Worm (Caenorhabditis elegans): Measurements from ENCODE around the gene F11E6.4.

The F11E6.4 gene

ce11 chrIV:17473034-17473433 lies 2.9 kb upstream of the F11E6.4 start, which contains the start of gene gba-3:
gba-3 (plus strand) TSS chrIV:17473334.
- TF ChIP-seq nhr-23 (tag; optimal IDR thresholded peaks at IDR 0.05): peak; percentile 3
- no peak for TF ChIP-seq ceh-16 (tag; optimal IDR thresholded peaks at IDR 0.05)
- peak; percentile 49 for TF ChIP-seq nhr-25 (tag; optimal IDR thresholded peaks at IDR 0.05)

ce11 chrIV:17471870-17472459 lies 1.8 kb upstream of the F11E6.4 start, which contains the start of gene epic-1:
epic-1 (minus strand) TSS chrIV:17471920.
- TF ChIP-seq daf-12 (tag; optimal IDR thresholded peaks at IDR 0.05) (no peak), ceh-9 (tag; optimal IDR thresholded peaks at IDR 0.05) (no peak), nhr-25 (tag; optimal IDR thresholded peaks at IDR 0.05) (peak; percentile 81), nhr-23 (tag; optimal IDR thresholded peaks at IDR 0.05) (peak; percentile 87), egl-27 (tag; optimal IDR thresholded peaks at IDR 0.05) (peak; percentile 4), ama-1 (optimal IDR thresholded peaks at IDR 0.05) (no peak), skn-1 (tag; optimal IDR thresholded peaks at IDR 0.05) (no peak), nhr-77 (tag; optimal IDR thresholded peaks at IDR 0.05) (no peak)

- TF ChIP-seq pha-4 (tag; optimal IDR thresholded peaks at IDR 0.05): peak; percentile 51
- TF ChIP-seq snpc-4 (tag; optimal IDR thresholded peaks at IDR 0.05): peak; percentile 8
- no peak for TF ChIP-seq unc-39 (tag; optimal IDR thresholded peaks at IDR 0.05)
These were observed 2.3 kb downstream of the F11E6.4 start for ce11 chrIV:17467825-17468224.

DNA sequence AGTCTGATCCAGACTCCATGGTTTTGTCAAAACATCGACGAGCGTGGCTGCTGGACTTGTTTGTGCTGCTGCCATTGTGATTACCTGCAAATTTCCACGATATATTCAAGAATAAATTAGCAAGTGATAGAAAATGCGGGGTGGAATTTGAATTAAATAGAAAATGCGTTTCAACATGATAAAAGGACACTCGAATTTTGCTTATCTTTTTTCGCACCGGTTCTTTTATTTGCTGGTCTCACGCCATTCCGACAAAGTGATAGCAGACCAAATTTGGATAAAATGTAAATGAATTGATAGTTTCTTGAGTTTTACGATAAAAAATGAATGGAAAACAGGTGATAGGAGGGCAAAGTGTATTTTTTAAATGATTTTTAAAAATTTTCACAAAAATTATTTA lies 2.8 kb downstream of the F11E6.4 start, which contains the start of gene elo-2:
Gene elo-2 (minus strand): TSS at position 84 of the 400 bp plus-strand sequence.
- TF ChIP-seq fkh-2 (tag; optimal IDR thresholded peaks at IDR 0.05) (no peak), elt-2 (tag; optimal IDR thresholded peaks at IDR 0.05) (peak; percentile 95), lin-39 (tag; optimal IDR thresholded peaks at IDR 0.05) (no peak), mml-1 (tag; optimal IDR thresholded peaks at IDR 0.05) (no peak), ztf-11 (tag; optimal IDR thresholded peaks at IDR 0.05) (no peak), R02D3.7 (tag; optimal IDR thresholded peaks at IDR 0.05) (no peak), pqm-1 (tag; optimal IDR thresholded peaks at IDR 0.05) (peak; percentile 95), ztf-4 (tag; optimal IDR thresholded peaks at IDR 0.05) (no peak), nhr-23 (tag; optimal IDR thresholded peaks at IDR 0.05) (no peak)

ce11 chrIV:17465886-17466285 lies 4.3 kb downstream of the F11E6.4 start, which contains the start of gene F11E6.6:
F11E6.6 (minus strand) TSS chrIV:17465986.
- TF ChIP-seq pqm-1 (tag; optimal IDR thresholded peaks at IDR 0.05): peak; percentile 21
- TF ChIP-seq elt-2 (tag; optimal IDR thresholded peaks at IDR 0.05): peak; percentile 38
- peak; percentile 27 for TF ChIP-seq pha-4 (tag; optimal IDR thresholded peaks at IDR 0.05)
- no peak for TF ChIP-seq ztf-11 (tag; optimal IDR thresholded peaks at IDR 0.05)

ce11 chrIV:17463108-17463608 lies 7.0 kb downstream of the F11E6.4 start, which contains the start of gene F11E6.10:
F11E6.10 (minus strand) TSS chrIV:17463158.
- TF ChIP-seq elt-1 (tag; optimal IDR thresholded peaks at IDR 0.05) (no peak), daf-12 (tag; optimal IDR thresholded peaks at IDR 0.05) (no peak), nhr-23 (tag; optimal IDR thresholded peaks at IDR 0.05) (no peak), lsy-12 (tag; optimal IDR thresholded peaks at IDR 0.05) (no peak), elt-2 (tag; optimal IDR thresholded peaks at IDR 0.05) (no peak), ceh-9 (tag; optimal IDR thresholded peaks at IDR 0.05) (no peak), R02D3.7 (tag; optimal IDR thresholded peaks at IDR 0.05) (no peak), ama-1 (optimal IDR thresholded peaks at IDR 0.05) (no peak)

DNA sequence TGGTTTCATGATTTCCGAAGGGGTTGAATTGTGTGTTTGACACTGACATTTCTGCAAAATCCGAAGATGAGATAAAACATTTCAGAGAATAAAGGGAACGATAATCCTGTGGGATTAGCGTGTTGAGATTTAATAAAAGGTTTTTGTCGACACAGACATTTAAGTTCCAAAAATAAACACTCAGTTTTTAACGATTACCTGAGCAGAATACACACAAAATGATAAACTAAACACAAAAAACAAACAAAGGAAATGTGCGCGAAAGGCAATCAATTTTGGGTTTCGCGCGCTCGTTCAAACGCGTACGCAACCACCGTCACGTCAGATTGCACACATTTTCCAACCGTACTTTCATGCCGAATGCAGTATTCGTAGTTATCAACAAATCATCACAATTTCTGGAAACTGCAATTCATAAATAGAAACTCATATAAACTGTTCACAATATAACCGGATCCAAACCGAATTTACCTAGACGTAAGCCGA lies 8.9 kb downstream of the F11E6.4 start, which contains the start of gene rif-1.1:
Gene rif-1.1 (minus strand): TSS at position 51 of the 486 bp plus-strand sequence.
- TF ChIP-seq ceh-28 (tag; optimal IDR thresholded peaks at IDR 0.05): no peak
- TF ChIP-seq egl-27 (tag; optimal IDR thresholded peaks at IDR 0.05): no peak
- TF ChIP-seq elt-2 (tag; optimal IDR thresholded peaks at IDR 0.05): peak; percentile 36
- no peak for TF ChIP-seq ceh-9 (tag; optimal IDR thresholded peaks at IDR 0.05)
- TF ChIP-seq lin-39 (tag; optimal IDR thresholded peaks at IDR 0.05): peak; percentile 45
- TF ChIP-seq lin-15B (tag; optimal IDR thresholded peaks at IDR 0.05): peak; percentile 27
- TF ChIP-seq pqm-1 (tag; optimal IDR thresholded peaks at IDR 0.05): no peak
- peak; percentile 10 for TF ChIP-seq nhr-25 (tag; optimal IDR thresholded peaks at IDR 0.05)
- TF ChIP-seq nfya-1 (tag; optimal IDR thresholded peaks at IDR 0.05; ENCODE audit: insufficient read depth): peak; percentile 65
- TF ChIP-seq fkh-2 (tag; optimal IDR thresholded peaks at IDR 0.05): no peak
- no peak for TF ChIP-seq lsy-12 (tag; optimal IDR thresholded peaks at IDR 0.05)
- TF ChIP-seq unc-62 (GFP tag; optimal IDR thresholded peaks at IDR 0.05): no peak
- TF ChIP-seq pha-4 (tag; optimal IDR thresholded peaks at IDR 0.05): peak; percentile 92
- no peak for TF ChIP-seq nhr-67 (tag; optimal IDR thresholded peaks at IDR 0.05)
- peak; percentile 18 for TF ChIP-seq nhr-23 (tag; optimal IDR thresholded peaks at IDR 0.05)

Data from whole organism, L3 larva.